Comparison of ENCODE assay signal across 2 fruit fly cellular contexts in the genomic region with DNA sequence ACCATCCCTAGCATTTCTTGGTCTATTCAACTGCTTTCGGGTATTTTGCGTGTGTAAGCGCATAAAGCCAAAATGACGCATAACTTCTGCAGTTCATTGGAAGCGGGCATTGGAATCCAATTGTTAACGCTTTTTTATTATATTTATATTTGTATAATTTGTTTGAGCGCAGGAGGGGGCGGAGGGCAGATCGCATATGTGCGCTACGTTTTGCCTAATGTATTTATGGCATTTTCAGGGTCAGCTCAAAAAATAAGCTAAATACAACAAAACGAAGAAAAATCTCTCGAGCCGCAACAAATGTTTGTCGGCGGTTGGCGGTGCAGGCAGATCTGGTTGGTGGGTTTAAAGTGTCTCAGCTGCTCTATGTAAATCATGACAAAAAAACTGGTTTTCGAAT.
A peak's percentile ranks its signal among the peaks of the same experiment; 100 is the strongest.
TF ChIP-seq lines count a peak whose summit lies in the region.

No protein-coding gene starts in this region.

- TF ChIP-seq CTCF in whole organism, embryonic (GFP tag; optimal IDR thresholded peaks at IDR 0.05; lab: Kevin White, UChicago) = no peak

TF ChIP-seq in whole organism, embryonic, 481 proteins besides CTCF, POLR2A, EP300 and RAD21:
- TF ChIP-seq Hey (tag; optimal IDR thresholded peaks at IDR 0.05; lab: Kevin White, UChicago) (no peak), wek (GFP tag; optimal IDR thresholded peaks at IDR 0.05; lab: Kevin White, UChicago) (no peak), Dip2 (GFP tag; IDR thresholded peaks at IDR 0.05; lab: Robert Waterston, UW) (no peak), D (optimal IDR thresholded peaks at IDR 0.05; lab: Kevin White, UChicago) (no peak), D (GFP tag; optimal IDR thresholded peaks at IDR 0.05; lab: Kevin White, UChicago) (no peak), Gsc (GFP tag; IDR thresholded peaks at IDR 0.05; lab: Robert Waterston, UW) (no peak), fd102C (GFP tag; optimal IDR thresholded peaks at IDR 0.05; lab: Kevin White, UChicago) (no peak), B-H1 (GFP tag; IDR thresholded peaks at IDR 0.05; lab: Robert Waterston, UW) (no peak), chif (GFP tag; optimal IDR thresholded peaks at IDR 0.05; lab: Kevin White, UChicago) (no peak), sd (tag; optimal IDR thresholded peaks at IDR 0.05; lab: Kevin White, UChicago) (peak; percentile 54), stwl (tag; optimal IDR thresholded peaks at IDR 0.05; lab: Kevin White, UChicago) (no peak), CG17612 (GFP tag; IDR thresholded peaks at IDR 0.05; lab: Robert Waterston, UW) (no peak), CG17359 (tag; optimal IDR thresholded peaks at IDR 0.05; lab: Kevin White, UChicago) (no peak), ERR (GFP tag; optimal IDR thresholded peaks at IDR 0.05; lab: Kevin White, UChicago) (no peak), CG33213 (GFP tag; optimal IDR thresholded peaks at IDR 0.05; lab: Kevin White, UChicago) (no peak), Nf-YA (GFP tag; IDR thresholded peaks at IDR 0.05; lab: Robert Waterston, UW) (no peak), luna (GFP tag; optimal IDR thresholded peaks at IDR 0.05; lab: Kevin White, UChicago) (no peak), salm (tag; optimal IDR thresholded peaks at IDR 0.05; lab: Kevin White, UChicago) (peak; percentile 1), ftz-f1 (GFP tag; optimal IDR thresholded peaks at IDR 0.05; lab: Kevin White, UChicago) (peak; percentile 64), cg (GFP tag; optimal IDR thresholded peaks at IDR 0.05; lab: Kevin White, UChicago) (no peak), CG5180 (GFP tag; optimal IDR thresholded peaks at IDR 0.05; lab: Kevin White, UChicago) (peak; percentile 5), CG3847 (GFP tag; IDR thresholded peaks at IDR 0.05; lab: Robert Waterston, UW) (no peak), chinmo (GFP tag; IDR thresholded peaks at IDR 0.05; lab: Robert Waterston, UW; ENCODE audit: partially characterized antibody) (peak; percentile 79; the same call in 2 of the 4 replicates), CG8281 (tag; optimal IDR thresholded peaks at IDR 0.05; lab: Kevin White, UChicago) (no peak), zf30C (GFP tag; optimal IDR thresholded peaks at IDR 0.05; lab: Kevin White, UChicago) (no peak), CG17912 (GFP tag; optimal IDR thresholded peaks at IDR 0.05; lab: Kevin White, UChicago) (no peak)

TF ChIP-seq in whole organism, prepupa, 60 proteins besides CTCF, POLR2A, EP300 and RAD21:
- TF ChIP-seq Gug (GFP tag; IDR thresholded peaks at IDR 0.05; lab: Robert Waterston, UW) (no peak), topi (GFP tag; optimal IDR thresholded peaks at IDR 0.05; lab: Kevin White, UChicago) (no peak), CG1621 (tag; optimal IDR thresholded peaks at IDR 0.05; lab: Kevin White, UChicago) (no peak), Hr4 (GFP tag; optimal IDR thresholded peaks at IDR 0.05; lab: Kevin White, UChicago) (no peak), spab (GFP tag; optimal IDR thresholded peaks at IDR 0.05; lab: Kevin White, UChicago) (no peak), CG6854 (GFP tag; optimal IDR thresholded peaks at IDR 0.05; lab: Kevin White, UChicago) (no peak), fkh (GFP tag; optimal IDR thresholded peaks at IDR 0.05; lab: Kevin White, UChicago) (peak; percentile 14)
